Worm (Caenorhabditis elegans) whole organism, late embryonic: Measurements from ENCODE around the gene clec-146.

Experiments used
- ceh-14 ChIP-seq: sonication (generic microtip); optimal IDR thresholded peaks from 2 replicates; lab custom pipeline; 2016; ENCODE audit warnings: missing genotype, missing genetic modification characterization, missing compliant biosample characterization
- ceh-22 ChIP-seq: sonication (generic microtip); optimal IDR thresholded peaks from 2 replicates; lab custom pipeline; 2017; ENCODE audit warnings: missing biosample characterization, missing genetic modification characterization
- dve-1 ChIP-seq: sonication (generic microtip); optimal IDR thresholded peaks from 2 replicates; lab custom pipeline; 2017; ENCODE audit warnings: antibody characterized with exemption, mild to moderate bottlenecking, missing genetic modification characterization, missing compliant biosample characterization
- pha-4 ChIP-seq: fragments of 150-350 bp; optimal IDR thresholded peaks from 2 replicates; lab custom pipeline; 2018; ENCODE audit warnings: missing biosample characterization, missing genetic modification reagents, missing genetic modification characterization

DNA sequence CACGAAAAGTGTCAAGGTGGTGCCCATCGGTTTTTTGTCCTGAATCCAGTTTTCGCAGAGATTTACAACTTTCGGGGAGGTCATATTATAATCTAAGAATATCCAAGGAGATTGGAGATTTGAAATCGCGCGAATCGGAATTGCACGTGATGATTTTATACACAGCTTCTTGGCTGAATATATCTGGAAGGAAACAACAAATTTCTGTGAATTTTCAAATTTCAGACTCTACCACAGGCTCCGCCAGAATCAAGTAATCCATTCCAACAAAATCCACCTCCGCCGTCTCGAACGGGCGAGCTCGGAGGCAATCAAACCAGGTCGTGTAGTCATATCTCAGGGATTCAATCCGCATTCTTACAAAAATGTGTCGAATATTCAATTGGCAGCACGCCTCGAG lies 1.7 kb upstream of the clec-146 start:
- TF ChIP-seq ceh-14 (tag; lab: Kevin White, UChicago) = no peak
- no peak for TF ChIP-seq dve-1
- no peak for TF ChIP-seq pha-4 (tag; lab: Kevin White, UChicago)
- no peak for TF ChIP-seq ceh-22 (tag; lab: Kevin White, UChicago)
